Fruit fly (Drosophila melanogaster): ENCODE data around the gene Galphaf.
A peak's percentile ranks its signal among the peaks of the same experiment; 100 is the strongest.

Galphaf gene

DNA sequence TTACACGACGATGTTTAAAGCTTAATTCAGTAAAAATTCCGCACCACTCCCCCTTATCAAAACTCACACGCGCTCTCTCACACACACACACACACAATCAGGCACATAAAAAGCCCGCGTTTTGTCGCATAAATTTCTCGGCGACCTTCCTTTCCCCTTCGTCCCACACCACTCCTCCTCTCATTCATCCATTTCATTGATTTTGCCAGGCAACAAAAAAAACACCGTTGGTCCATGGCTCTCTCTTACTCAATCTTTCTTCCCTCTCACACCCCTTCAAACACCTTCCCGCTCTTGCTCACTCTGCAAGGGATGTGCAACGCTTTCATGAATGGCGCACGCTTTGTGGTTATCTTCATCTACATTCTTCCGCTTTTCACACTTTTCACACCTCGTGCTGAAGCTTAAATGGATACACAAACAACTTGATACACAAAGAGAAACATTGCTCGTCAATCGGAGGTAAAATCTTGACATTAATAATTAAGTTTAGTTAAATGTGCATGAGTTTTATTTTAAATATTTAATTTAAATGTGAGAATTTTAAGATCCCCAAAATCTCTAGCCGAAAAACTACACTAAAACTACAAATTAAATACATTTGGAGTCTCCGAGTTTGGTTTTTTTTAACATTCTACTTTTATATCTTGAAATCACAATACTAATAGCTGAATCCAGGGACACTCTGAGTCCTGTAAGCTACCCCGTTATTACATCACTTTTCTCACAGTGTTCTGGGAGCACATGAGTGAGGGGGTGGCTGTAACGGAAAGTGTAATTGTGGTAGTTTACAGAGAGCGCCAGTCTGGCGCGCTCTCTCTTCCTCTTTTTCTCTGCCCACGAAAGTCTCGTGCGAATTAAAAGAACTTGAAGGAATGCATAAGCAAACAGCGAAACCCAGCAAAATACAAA lies 7.5 kb downstream of the Galphaf start (continued):
- TF ChIP-seq slou (GFP tag; optimal IDR thresholded peaks at IDR 0.05) (peak; percentile 84), CG18011 (GFP tag; optimal IDR thresholded peaks at IDR 0.05) (peak; percentile 82), mam (GFP tag; optimal IDR thresholded peaks at IDR 0.05) (peak; percentile 95), Fer2 (tag; optimal IDR thresholded peaks at IDR 0.05) (peak; percentile 94), stc (GFP tag; IDR thresholded peaks at IDR 0.05) (peak; percentile 91), corto (GFP tag; optimal IDR thresholded peaks at IDR 0.05) (peak; percentile 86), CG9215 (GFP tag; IDR thresholded peaks at IDR 0.05) (peak; percentile 93), CG32532 (GFP tag; IDR thresholded peaks at IDR 0.05) (peak; percentile 94), chn (GFP tag; optimal IDR thresholded peaks at IDR 0.05) (peak; percentile 95), tgo (GFP tag; IDR thresholded peaks at IDR 0.05) (peak; percentile 95), Meics (GFP tag; optimal IDR thresholded peaks at IDR 0.05) (peak; percentile 97), lilli (GFP tag; optimal IDR thresholded peaks at IDR 0.05) (peak; percentile 95), so (GFP tag; IDR thresholded peaks at IDR 0.05) (peak; percentile 94), sob (GFP tag; IDR thresholded peaks at IDR 0.05) (peak; percentile 96), dmrt99B (tag; optimal IDR thresholded peaks at IDR 0.05) (peak; percentile 99), MBD-R2 (GFP tag; IDR thresholded peaks at IDR 0.05) (peak; percentile 76), CHES-1-like (GFP tag; optimal IDR thresholded peaks at IDR 0.05) (peak; percentile 79), CG12299 (tag; optimal IDR thresholded peaks at IDR 0.05) (peak; percentile 95), exex (tag; optimal IDR thresholded peaks at IDR 0.05) (peak; percentile 80), CG3838 (GFP tag; optimal IDR thresholded peaks at IDR 0.05) (peak; percentile 68), CG13624 (GFP tag; optimal IDR thresholded peaks at IDR 0.05) (peak; percentile 91), HLH54F (GFP tag; optimal IDR thresholded peaks at IDR 0.05) (peak; percentile 90), CG34224 (GFP tag; IDR thresholded peaks at IDR 0.05; ENCODE audit: partially characterized antibody) (no peak), CG10267 (tag; optimal IDR thresholded peaks at IDR 0.05) (peak; percentile 93), odd (GFP tag; optimal IDR thresholded peaks at IDR 0.05) (peak; percentile 96), CG30431 (GFP tag; optimal IDR thresholded peaks at IDR 0.05) (peak; percentile 95), dmrt11E (tag; optimal IDR thresholded peaks at IDR 0.05) (peak; percentile 93), CG5180 (GFP tag; optimal IDR thresholded peaks at IDR 0.05) (peak; percentile 92), CG1529 (GFP tag; optimal IDR thresholded peaks at IDR 0.05) (peak; percentile 95), CG30403 (GFP tag; optimal IDR thresholded peaks at IDR 0.05) (peak; percentile 98), CG13775 (GFP tag; optimal IDR thresholded peaks at IDR 0.05) (peak; percentile 97), CG6175 (GFP tag; IDR thresholded peaks at IDR 0.05) (peak; percentile 83), ewg (GFP tag; optimal IDR thresholded peaks at IDR 0.05) (peak; percentile 93), Scr (GFP tag; IDR thresholded peaks at IDR 0.05; ENCODE audit: partially characterized antibody) (no peak), CG12236 (GFP tag; optimal IDR thresholded peaks at IDR 0.05) (peak; percentile 76), Sox102F (GFP tag; optimal IDR thresholded peaks at IDR 0.05) (peak; percentile 97), ems (GFP tag; optimal IDR thresholded peaks at IDR 0.05) (peak; percentile 93), CG14050 (GFP tag; IDR thresholded peaks at IDR 0.05) (peak; percentile 91), Usf (GFP tag; optimal IDR thresholded peaks at IDR 0.05) (peak; percentile 89), wdn (GFP tag; IDR thresholded peaks at IDR 0.05) (peak; percentile 89), CG9437 (GFP tag; optimal IDR thresholded peaks at IDR 0.05) (peak; percentile 96), chinmo (GFP tag; IDR thresholded peaks at IDR 0.05; ENCODE audit: partially characterized antibody) (peak; percentile 85; the same call in 3 of the 4 replicates), peb (GFP tag; IDR thresholded peaks at IDR 0.05) (peak; percentile 92), CG16815 (GFP tag; optimal IDR thresholded peaks at IDR 0.05) (peak; percentile 94), Hr78 (GFP tag; optimal IDR thresholded peaks at IDR 0.05) (peak in 1 of 2 experiments; percentile 89), trh (GFP tag; optimal IDR thresholded peaks at IDR 0.05) (peak; percentile 93), gem (tag; optimal IDR thresholded peaks at IDR 0.05) (peak; percentile 99), CG17328 (GFP tag; IDR thresholded peaks at IDR 0.05) (peak; percentile 94)

All from whole organism, embryonic.